Fruit fly (Drosophila melanogaster) whole organism, embryonic: ENCODE data around the gene CG12279.
A peak's percentile ranks its signal among the peaks of the same experiment; 100 is the strongest.

Source experiments
- Blimp-1 ChIP-seq: fragments of 200-800 bp; sonication (Bioruptor generic); optimal IDR thresholded peaks from 3 replicates; lab custom pipeline; 2018; ENCODE audit warnings: missing biosample characterization, missing genetic modification characterization, mild to moderate bottlenecking, moderate library complexity, missing genetic modification reagents
- C15 ChIP-seq: fragments of 200-800 bp; sonication (Bioruptor generic); IDR thresholded peaks from 3 replicates; pipeline ENCODE4 v1.3.6; 2022; ENCODE audit warnings: missing biosample characterization, missing genetic modification characterization
- CG1024 ChIP-seq: fragments of 200-800 bp; sonication (Bioruptor generic); IDR thresholded peaks from 2 replicates; pipeline ENCODE4 v1.3.6; 2022; ENCODE audit warnings: missing biosample characterization, missing genetic modification characterization
- CG10431 ChIP-seq: fragments of 200-800 bp; sonication (Bioruptor generic); optimal IDR thresholded peaks from 3 replicates; lab custom pipeline; 2018; ENCODE audit warnings: missing biosample characterization, mild to moderate bottlenecking, missing genetic modification characterization
- CG10543 ChIP-seq: fragments of 200-800 bp; sonication (Bioruptor generic); optimal IDR thresholded peaks from 3 replicates; lab custom pipeline; 2017; ENCODE audit warnings: missing biosample characterization, mild to moderate bottlenecking, missing genetic modification characterization, moderate library complexity
- CG12744 ChIP-seq: fragments of 200-800 bp; sonication (Bioruptor generic); optimal IDR thresholded peaks from 2 replicates; lab custom pipeline; 2016; ENCODE audit warnings: missing biosample characterization, missing genetic modification characterization
- CG12769 ChIP-seq: fragments of 200-800 bp; sonication (Bioruptor generic); optimal IDR thresholded peaks from 2 replicates; lab custom pipeline; 2019; ENCODE audit warnings: missing biosample characterization, mild to moderate bottlenecking, missing genetic modification characterization, moderate library complexity
- CG13624 ChIP-seq: fragments of 200-800 bp; sonication (Bioruptor generic); optimal IDR thresholded peaks from 2 replicates; lab custom pipeline; 2016; ENCODE audit warnings: missing biosample characterization, missing genetic modification characterization
- CG14014 ChIP-seq: fragments of 200-800 bp; sonication (Bioruptor generic); IDR thresholded peaks from 2 replicates; pipeline ENCODE4 v1.3.6; 2022; ENCODE audit warnings: missing biosample characterization, missing genetic modification characterization
- CG14860 ChIP-seq: fragments of 200-800 bp; sonication (Bioruptor generic); IDR thresholded peaks from 3 replicates; pipeline ENCODE4 v1.3.6; 2022; ENCODE audit warnings: missing biosample characterization, missing genetic modification characterization; ENCODE audit not compliant: partially characterized antibody
- CG15269 ChIP-seq: fragments of 200-800 bp; sonication (Bioruptor generic); optimal IDR thresholded peaks from 2 replicates; lab custom pipeline; 2018; ENCODE audit warnings: missing biosample characterization, mild to moderate bottlenecking, missing genetic modification characterization, moderate library complexity
- CG1603 ChIP-seq: fragments of 200-800 bp; sonication (Bioruptor generic); optimal IDR thresholded peaks from 2 replicates; lab custom pipeline; 2019; ENCODE audit warnings: missing biosample characterization, mild to moderate bottlenecking, missing genetic modification characterization, moderate library complexity
- CG17328 ChIP-seq: fragments of 200-800 bp; sonication (Bioruptor generic); IDR thresholded peaks from 2 replicates; pipeline ENCODE4 v1.3.6; 2022; ENCODE audit warnings: missing biosample characterization, missing genetic modification characterization
- CG17385 ChIP-seq: fragments of 200-800 bp; sonication (Bioruptor generic); optimal IDR thresholded peaks from 3 replicates; lab custom pipeline; 2018; ENCODE audit warnings: missing biosample characterization, mild to moderate bottlenecking, missing genetic modification characterization
- CG17568 ChIP-seq: fragments of 200-800 bp; sonication (Bioruptor generic); optimal IDR thresholded peaks from 2 replicates; lab custom pipeline; 2018; ENCODE audit warnings: missing biosample characterization, mild to moderate bottlenecking, missing genetic modification characterization, moderate library complexity
- CG2129 ChIP-seq: fragments of 200-800 bp; sonication (Bioruptor generic); IDR thresholded peaks from 2 replicates; pipeline ENCODE4 v1.3.6; 2022; ENCODE audit warnings: missing biosample characterization, missing genetic modification characterization; ENCODE audit not compliant: partially characterized antibody
- CG32767 ChIP-seq: fragments of 200-800 bp; sonication (Bioruptor generic); IDR thresholded peaks from 2 replicates; pipeline ENCODE4 v1.3.6; 2022; ENCODE audit warnings: missing biosample characterization, missing genetic modification characterization
- CG5953 ChIP-seq: fragments of 200-800 bp; sonication (Bioruptor generic); IDR thresholded peaks from 2 replicates; pipeline ENCODE4 v1.3.6; 2022; ENCODE audit warnings: missing biosample characterization, missing genetic modification characterization
- CG6683 ChIP-seq: fragments of 200-800 bp; sonication (Bioruptor generic); optimal IDR thresholded peaks from 2 replicates; lab custom pipeline; 2017; ENCODE audit warnings: missing biosample characterization, mild to moderate bottlenecking, missing genetic modification characterization, missing genetic modification reagents
- CG6689 ChIP-seq: fragments of 200-800 bp; sonication (Bioruptor generic); IDR thresholded peaks from 2 replicates; pipeline ENCODE4 v1.3.6; 2022; ENCODE audit warnings: missing biosample characterization, missing genetic modification characterization
- CG8089 ChIP-seq: fragments of 200-800 bp; sonication (Bioruptor generic); optimal IDR thresholded peaks from 3 replicates; lab custom pipeline; 2016; ENCODE audit warnings: missing biosample characterization, missing genetic modification characterization
- CG8388 ChIP-seq: fragments of 200-800 bp; sonication (Bioruptor generic); optimal IDR thresholded peaks from 2 replicates; lab custom pipeline; 2019; ENCODE audit warnings: missing biosample characterization, mild to moderate bottlenecking, missing genetic modification characterization, moderate library complexity
- CG9932 ChIP-seq: fragments of 200-800 bp; sonication (Bioruptor generic); IDR thresholded peaks from 2 replicates; pipeline ENCODE4 v1.3.6; 2022; ENCODE audit warnings: missing biosample characterization, missing genetic modification characterization
- D ChIP-seq, 2 experiments: fragments of 200-800 bp in 1 of 2; fragments of >200 bp in 1 of 2; sonication (Bioruptor generic) in 1 of 2; optimal IDR thresholded peaks; 2 replicates in 1 of 2; 3 replicates in 1 of 2; lab custom pipeline; 2017; ENCODE audit warnings: mild to moderate bottlenecking in 1 of 2, missing biosample characterization in 1 of 2, missing genetic modification characterization in 1 of 2, missing genetic modification reagents in 1 of 2
- D19B ChIP-seq: fragments of 200-800 bp; sonication (Bioruptor generic); optimal IDR thresholded peaks from 2 replicates; lab custom pipeline; 2017; ENCODE audit warnings: missing biosample characterization, mild to moderate bottlenecking, missing genetic modification characterization
- Dek ChIP-seq: fragments of 200-800 bp; sonication (Bioruptor generic); optimal IDR thresholded peaks from 3 replicates; lab custom pipeline; 2019; ENCODE audit warnings: missing biosample characterization, mild to moderate bottlenecking, missing genetic modification characterization, moderate library complexity
- Fer3 ChIP-seq: fragments of 200-800 bp; sonication (Bioruptor generic); optimal IDR thresholded peaks from 2 replicates; lab custom pipeline; 2018; ENCODE audit warnings: missing biosample characterization, mild to moderate bottlenecking, missing genetic modification characterization, moderate library complexity
- H2.0 ChIP-seq: fragments of 200-800 bp; sonication (Bioruptor generic); IDR thresholded peaks from 2 replicates; pipeline ENCODE4 v1.3.6; 2022; ENCODE audit warnings: missing biosample characterization, missing genetic modification characterization
- HLH4C ChIP-seq: fragments of 200-800 bp; sonication (Bioruptor generic); IDR thresholded peaks from 3 replicates; pipeline ENCODE4 v1.3.6; 2022; ENCODE audit warnings: missing biosample characterization, missing genetic modification characterization; ENCODE audit not compliant: partially characterized antibody
- Kr ChIP-seq: fragments of 200-800 bp; sonication (Bioruptor generic); optimal IDR thresholded peaks from 2 replicates; lab custom pipeline; 2017; ENCODE audit warnings: missing biosample characterization, mild to moderate bottlenecking, missing genetic modification characterization
- Mad ChIP-seq: fragments of 200-800 bp; sonication (Bioruptor generic); optimal IDR thresholded peaks from 2 replicates; lab custom pipeline; 2016; ENCODE audit warnings: missing biosample characterization, missing genetic modification characterization
- NfI ChIP-seq: fragments of 200-800 bp; sonication (Bioruptor generic); optimal IDR thresholded peaks from 3 replicates; lab custom pipeline; 2018; ENCODE audit warnings: missing biosample characterization, mild to moderate bottlenecking, missing genetic modification characterization, moderate library complexity
- Oaz ChIP-seq: fragments of 200-800 bp; sonication (Bioruptor generic); IDR thresholded peaks from 2 replicates; pipeline ENCODE4 v1.3.6; 2022; ENCODE audit warnings: missing biosample characterization, missing genetic modification characterization
- br ChIP-seq: fragments of >200 bp; optimal IDR thresholded peaks from 2 replicates; lab custom pipeline; 2017
- croc ChIP-seq: fragments of 200-800 bp; sonication (Bioruptor generic); conservative IDR thresholded peaks from 3 replicates; pipeline ENCODE4 v1.3.6; 2022; ENCODE audit warnings: missing biosample characterization, missing genetic modification characterization
- cwo ChIP-seq: fragments of 200-800 bp; sonication (Bioruptor generic); optimal IDR thresholded peaks from 3 replicates; lab custom pipeline; 2017; ENCODE audit warnings: missing biosample characterization, missing genetic modification characterization, mild to moderate bottlenecking, moderate library complexity, missing genetic modification reagents
- eve ChIP-seq, 2 experiments: fragments of >200 bp; optimal IDR thresholded peaks; 2 replicates each; lab custom pipeline; 2017; ENCODE audit warnings: missing biosample characterization in 2 of 2, missing genetic modification characterization in 2 of 2
- gcm ChIP-seq: fragments of 200-800 bp; sonication (Bioruptor generic); optimal IDR thresholded peaks from 2 replicates; lab custom pipeline; 2019; ENCODE audit warnings: missing biosample characterization, mild to moderate bottlenecking, missing genetic modification characterization, moderate library complexity
- her ChIP-seq: fragments of 200-800 bp; sonication (Bioruptor generic); optimal IDR thresholded peaks from 2 replicates; lab custom pipeline; 2016; ENCODE audit warnings: missing biosample characterization, missing genetic modification characterization
- lov ChIP-seq, 2 experiments: fragments of 200-800 bp in 1 of 2; fragments of >200 bp in 1 of 2; sonication (Bioruptor generic) in 1 of 2; IDR thresholded peaks in 1 of 2; optimal IDR thresholded peaks in 1 of 2; 2 replicates in 1 of 2; 3 replicates in 1 of 2; pipeline versions ENCODE4 v1.3.6 to Lab custom; 2017 to 2022; ENCODE audit warnings: missing biosample characterization in 1 of 2, missing genetic modification characterization in 1 of 2
- mld ChIP-seq: fragments of 200-800 bp; sonication (Bioruptor generic); IDR thresholded peaks from 3 replicates; pipeline ENCODE4 v1.3.6; 2022; ENCODE audit warnings: missing biosample characterization, missing genetic modification characterization; ENCODE audit not compliant: partially characterized antibody
- nau ChIP-seq: fragments of 200-800 bp; sonication (Bioruptor generic); optimal IDR thresholded peaks from 3 replicates; lab custom pipeline; 2017; ENCODE audit warnings: missing biosample characterization, mild to moderate bottlenecking, missing genetic modification characterization, missing genetic modification reagents
- schlank ChIP-seq: fragments of 200-800 bp; sonication (Bioruptor generic); optimal IDR thresholded peaks from 2 replicates; lab custom pipeline; 2018; ENCODE audit warnings: missing biosample characterization, mild to moderate bottlenecking, missing genetic modification characterization
- sisA ChIP-seq: fragments of 200-800 bp; sonication (Bioruptor generic); IDR thresholded peaks from 2 replicates; pipeline ENCODE4 v1.3.6; 2022; ENCODE audit warnings: missing biosample characterization, missing genetic modification characterization
- stc ChIP-seq: fragments of 200-800 bp; sonication (Bioruptor generic); IDR thresholded peaks from 2 replicates; pipeline ENCODE4 v1.3.6; 2022; ENCODE audit warnings: missing biosample characterization, missing genetic modification characterization
- twi ChIP-seq: fragments of 200-800 bp; optimal IDR thresholded peaks from 2 replicates; lab custom pipeline; 2019; ENCODE audit warnings: missing biosample characterization, mild to moderate bottlenecking, missing genetic modification characterization, moderate library complexity
- unc-4 ChIP-seq: fragments of 200-800 bp; sonication (Bioruptor generic); IDR thresholded peaks from 2 replicates; pipeline ENCODE4 v1.3.6; 2022; ENCODE audit warnings: missing biosample characterization, missing genetic modification characterization; ENCODE audit not compliant: partially characterized antibody
- usp ChIP-seq: fragments of >200 bp; optimal IDR thresholded peaks from 2 replicates; lab custom pipeline; 2017; ENCODE audit warnings: missing biosample characterization, missing genetic modification characterization
- yki ChIP-seq: fragments of >200 bp; optimal IDR thresholded peaks from 3 replicates; lab custom pipeline; 2018

The CG12279 gene

dm6 chr3R:12719627-12720343 is 14.9 kb downstream of the CG12279 start (continued):
- no peak for TF ChIP-seq CG8089 (GFP tag; lab: Kevin White, UChicago)
- TF ChIP-seq yki = no peak
- TF ChIP-seq stc (GFP tag; lab: Robert Waterston, UW) = peak; percentile 30; the same call in 1 of the 2 replicates
- TF ChIP-seq HLH4C = no peak
- TF ChIP-seq Blimp-1 (GFP tag; lab: Kevin White, UChicago) = peak; percentile 45
- no peak for TF ChIP-seq CG17385 (GFP tag; lab: Kevin White, UChicago)
- TF ChIP-seq twi (tag; lab: Kevin White, UChicago) = no peak
- no peak for TF ChIP-seq CG13624 (GFP tag; lab: Kevin White, UChicago)
- no peak for TF ChIP-seq her
- no peak for TF ChIP-seq CG5953 (GFP tag; lab: Robert Waterston, UW)
- peak; percentile 37 for TF ChIP-seq Dek (tag; lab: Kevin White, UChicago)
- peak; percentile 20; the same call in 1 of the 2 replicates for TF ChIP-seq unc-4 (GFP tag; lab: Robert Waterston, UW)
- no peak for TF ChIP-seq CG10431 (GFP tag; lab: Kevin White, UChicago)
- TF ChIP-seq CG6689 (GFP tag; lab: Robert Waterston, UW) = no peak
- no peak for TF ChIP-seq CG12744 (GFP tag; lab: Kevin White, UChicago)
- TF ChIP-seq Fer3 = peak; percentile 42
- no peak for TF ChIP-seq usp
- peak; percentile 74 for TF ChIP-seq CG10543 (GFP tag; lab: Kevin White, UChicago)
- TF ChIP-seq CG14014 (GFP tag; lab: Robert Waterston, UW) = no peak
- no peak for TF ChIP-seq CG9932 (GFP tag; lab: Robert Waterston, UW)
- no peak for TF ChIP-seq CG32767 (GFP tag; lab: Robert Waterston, UW)
- TF ChIP-seq CG1024 (GFP tag; lab: Robert Waterston, UW) = no peak
- TF ChIP-seq CG12769 (tag; lab: Kevin White, UChicago) = peak; percentile 57
- TF ChIP-seq eve (GFP tag; optimal IDR thresholded peaks at IDR 0.05; lab: Kevin White, UChicago) = no peak
- TF ChIP-seq croc (GFP tag; lab: Robert Waterston, UW) = no peak
- TF ChIP-seq D19B = no peak
- peak; percentile 29 for TF ChIP-seq gcm
- TF ChIP-seq CG17568 = no peak
- no peak for TF ChIP-seq br (lab: Kevin White, UChicago)
- TF ChIP-seq CG15269 (tag; lab: Kevin White, UChicago) = peak; percentile 49
- no peak for TF ChIP-seq lov (optimal IDR thresholded peaks at IDR 0.05; lab: Kevin White, UChicago)
- 0 out of 3 replicates have a peak, but pooled peaks have one; percentile 17 for TF ChIP-seq lov (GFP tag; IDR thresholded peaks at IDR 0.05; lab: Robert Waterston, UW)
- TF ChIP-seq CG2129 (GFP tag; lab: Robert Waterston, UW) = no peak
- peak; percentile 31 for TF ChIP-seq CG6683 (GFP tag; lab: Kevin White, UChicago)
- TF ChIP-seq schlank (tag; lab: Kevin White, UChicago) = no peak
- no peak for TF ChIP-seq nau (GFP tag; lab: Kevin White, UChicago)
- no peak for TF ChIP-seq Oaz (GFP tag; lab: Robert Waterston, UW)
- 0 out of 2 replicates have a peak, but pooled peaks have one; percentile 9 for TF ChIP-seq H2.0 (GFP tag; lab: Robert Waterston, UW)
- TF ChIP-seq cwo (GFP tag; lab: Kevin White, UChicago) = peak; percentile 29
- no peak for TF ChIP-seq C15 (GFP tag; lab: Robert Waterston, UW)
- TF ChIP-seq Mad = no peak
- no peak for TF ChIP-seq CG1603 (tag; lab: Kevin White, UChicago)
- TF ChIP-seq CG8388 (GFP tag; lab: Kevin White, UChicago) = no peak
- no peak for TF ChIP-seq mld (GFP tag; lab: Robert Waterston, UW)
- no peak for TF ChIP-seq D (optimal IDR thresholded peaks at IDR 0.05; lab: Kevin White, UChicago)
- TF ChIP-seq D (GFP tag; optimal IDR thresholded peaks at IDR 0.05; lab: Kevin White, UChicago) = peak; percentile 35
- TF ChIP-seq CG17328 (GFP tag; lab: Robert Waterston, UW) = no peak
- TF ChIP-seq CG14860 = no peak
- no peak for TF ChIP-seq sisA
- no peak for TF ChIP-seq NfI
- TF ChIP-seq Kr (GFP tag; lab: Kevin White, UChicago) = no peak
